Worm (Caenorhabditis elegans) whole organism, midembryonic: ENCODE measurements around the gene F16G10.9.

Experiments
- flt-1 ChIP-seq: fragments of 200-800 bp; sonication (Bioruptor generic); IDR thresholded peaks from 2 replicates; pipeline ENCODE4 v1.3.6; 2022; ENCODE audit warnings: missing genetic modification characterization, missing compliant biosample characterization
- tab-1 ChIP-seq: fragments of 200-800 bp; sonication (Bioruptor generic); IDR thresholded peaks from 2 replicates; pipeline ENCODE4 v1.3.6; 2022; ENCODE audit warnings: missing genetic modification characterization, missing compliant biosample characterization
- ztf-23 ChIP-seq: fragments of 200-800 bp; sonication (Bioruptor generic); IDR thresholded peaks from 2 replicates; pipeline ENCODE4 v1.3.6; 2022; ENCODE audit warnings: missing genetic modification reagents, missing genetic modification characterization, missing compliant biosample characterization
- ztf-29 ChIP-seq: fragments of 200-800 bp; sonication (Bioruptor generic); IDR thresholded peaks from 2 replicates; pipeline ENCODE4 v1.3.6; 2022; ENCODE audit warnings: missing genetic modification reagents, missing genetic modification characterization, missing compliant biosample characterization

DNA sequence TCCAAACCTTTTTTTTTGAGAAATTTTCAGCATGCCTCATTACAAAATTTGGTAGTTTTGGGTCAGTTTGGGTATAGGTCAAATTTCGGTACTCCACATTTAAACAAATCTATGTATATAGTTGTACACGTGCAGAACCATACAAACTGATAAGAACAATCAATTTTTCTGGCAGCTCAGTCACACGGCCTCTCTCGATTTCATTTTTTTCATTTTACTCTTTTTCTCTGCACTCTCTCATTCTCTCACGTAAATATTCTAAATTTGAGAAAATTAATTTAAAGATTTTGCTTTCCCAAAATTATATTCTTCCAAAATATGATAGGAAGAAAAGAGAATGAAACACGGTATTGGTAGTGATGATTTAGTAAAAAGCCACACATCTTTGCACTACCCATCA lies 35.8 kb upstream of the F16G10.9 start:
- TF ChIP-seq flt-1 (GFP tag; lab: Robert Waterston, UW) (no peak), ztf-23 (GFP tag; lab: Robert Waterston, UW) (no peak), ztf-29 (GFP tag; lab: Robert Waterston, UW) (no peak), tab-1 (GFP tag; lab: Robert Waterston, UW) (no peak)
